ENCODE assay signal across 1 fruit fly cellular context in the genomic region with DNA sequence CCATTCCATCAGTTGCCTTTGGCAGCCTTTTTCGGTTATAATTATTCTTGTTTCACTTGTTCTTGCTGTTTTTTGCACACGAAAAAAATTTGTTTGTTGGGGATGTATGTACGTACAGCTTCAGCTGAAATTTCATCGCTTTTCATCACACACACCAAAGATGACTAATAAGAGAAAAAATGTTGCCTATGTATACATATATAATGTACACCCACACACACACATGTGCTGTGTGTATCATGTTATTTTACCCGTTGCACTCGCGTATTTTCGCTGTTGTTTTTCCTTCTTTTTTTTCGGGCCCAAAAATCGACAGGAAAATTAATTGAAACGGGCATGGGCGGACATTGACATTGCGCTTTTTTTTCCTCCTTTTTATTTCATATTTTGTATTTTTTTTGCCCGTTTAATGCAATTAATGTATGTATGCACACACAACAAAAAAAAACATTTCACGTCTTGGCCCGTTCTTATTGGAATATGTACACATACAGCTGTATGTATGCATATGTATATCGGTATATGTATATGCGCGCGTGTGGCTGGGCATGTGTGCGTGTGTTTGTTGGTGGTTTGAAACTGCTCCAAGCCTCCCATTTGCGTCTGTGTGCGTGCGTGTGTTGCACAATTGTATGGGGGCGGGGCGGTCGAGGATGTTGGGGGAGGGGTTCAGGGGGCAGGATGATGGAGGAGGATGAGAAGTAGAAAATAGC.
TF ChIP-seq lines count a peak whose summit lies in the region.

No protein-coding gene starts in this region.

TF ChIP-seq in whole organism, prepupa, 60 proteins besides CTCF, POLR2A, EP300 and RAD21 (continued from another document):
- TF ChIP-seq CG10669 (GFP tag; optimal IDR thresholded peaks at IDR 0.05; lab: Kevin White, UChicago) = peak; percentile 19
- TF ChIP-seq Eip93F (GFP tag; optimal IDR thresholded peaks at IDR 0.05; lab: Kevin White, UChicago) = no peak
- TF ChIP-seq CG3032 (tag; optimal IDR thresholded peaks at IDR 0.05; lab: Kevin White, UChicago) = no peak
- peak; percentile 24 for TF ChIP-seq net (GFP tag; optimal IDR thresholded peaks at IDR 0.05; lab: Kevin White, UChicago)
- no peak for TF ChIP-seq Ets96B (tag; optimal IDR thresholded peaks at IDR 0.05; lab: Kevin White, UChicago)
- TF ChIP-seq Sox14 (GFP tag; optimal IDR thresholded peaks at IDR 0.05; lab: Kevin White, UChicago) = peak; percentile 1
- TF ChIP-seq OdsH (GFP tag; optimal IDR thresholded peaks at IDR 0.05; lab: Kevin White, UChicago) = no peak
- no peak for TF ChIP-seq Lpt (GFP tag; optimal IDR thresholded peaks at IDR 0.05; lab: Kevin White, UChicago)
- TF ChIP-seq CG11294 (GFP tag; IDR thresholded peaks at IDR 0.05; lab: Robert Waterston, UW) = no peak
- TF ChIP-seq CG6854 (GFP tag; optimal IDR thresholded peaks at IDR 0.05; lab: Kevin White, UChicago) = no peak
